Fruit fly (Drosophila melanogaster) S2 (cell line): ENCODE results near the gene pit.

Experiments used
- CG8478 ChIP-seq: fragments of >200 bp; optimal IDR thresholded peaks from 2 replicates; lab custom pipeline; 2018
- CTCF ChIP-seq, 2 experiments: fragments of >200 bp; optimal IDR thresholded peaks; 2 replicates each; lab custom pipeline; 2018

- TF ChIP-seq CG8478 (lab: Kevin White, UChicago) (no peak), CTCF (optimal IDR thresholded peaks at IDR 0.05; lab: Kevin White, UChicago) (no peak)
These were observed 44.3 kb upstream of the pit start for dm6 chr3R:21989770-21990169.
